Worm (Caenorhabditis elegans): Measurements from ENCODE around the gene ZK829.7.

The ZK829.7 gene

DNA sequence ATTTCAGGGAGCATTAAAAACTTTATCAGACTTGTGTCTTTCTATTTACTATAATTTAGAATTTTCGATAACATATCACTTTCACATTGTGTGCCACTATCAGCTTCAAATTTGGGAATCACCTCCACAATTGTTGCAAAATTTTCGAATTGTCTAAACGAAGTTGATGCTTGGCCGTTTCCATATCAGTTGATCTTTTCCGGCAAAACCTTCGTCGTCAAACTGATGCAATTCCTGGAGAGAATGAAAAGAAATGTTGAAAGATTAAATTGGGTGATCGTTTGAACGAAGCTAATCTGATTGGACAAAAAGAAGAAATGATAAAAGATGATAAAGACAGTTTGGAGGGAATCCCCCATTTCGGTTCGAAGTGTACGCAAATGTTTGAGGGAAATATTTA lies 5.7 kb downstream of the ZK829.7 start:
- no peak for TF ChIP-seq unc-62 (GFP tag; optimal IDR thresholded peaks at IDR 0.05)
- TF ChIP-seq ham-2 (GFP tag; optimal IDR thresholded peaks at IDR 0.05) = no peak
- TF ChIP-seq lin-32 (GFP tag; optimal IDR thresholded peaks at IDR 0.05) = no peak
- no peak for TF ChIP-seq cnd-1 (tag; optimal IDR thresholded peaks at IDR 0.05)
- no peak for TF ChIP-seq lsy-2 (tag; optimal IDR thresholded peaks at IDR 0.05)
- no peak for TF ChIP-seq hlh-1 (tag; optimal IDR thresholded peaks at IDR 0.05)
- no peak for TF ChIP-seq unc-39 (tag; optimal IDR thresholded peaks at IDR 0.05)
- TF ChIP-seq drap-1 (GFP tag; optimal IDR thresholded peaks at IDR 0.05) = no peak
- TF ChIP-seq lin-13 (tag; optimal IDR thresholded peaks at IDR 0.05) = no peak
- TF ChIP-seq zip-8 (tag; optimal IDR thresholded peaks at IDR 0.05) = no peak

- no peak for TF ChIP-seq lin-32 (GFP tag; optimal IDR thresholded peaks at IDR 0.05)
- no peak for TF ChIP-seq blmp-1 (tag; optimal IDR thresholded peaks at IDR 0.05)
- TF ChIP-seq unc-39 (tag; optimal IDR thresholded peaks at IDR 0.05) = no peak
- no peak for TF ChIP-seq unc-120 (tag; optimal IDR thresholded peaks at IDR 0.05; ENCODE audit: poor library complexity, severe bottlenecking)
- TF ChIP-seq nhr-28 (tag; optimal IDR thresholded peaks at IDR 0.05) = no peak
- no peak for TF ChIP-seq tbx-8 (GFP tag; optimal IDR thresholded peaks at IDR 0.05)
- TF ChIP-seq M03D4.4 (tag; optimal IDR thresholded peaks at IDR 0.05) = no peak
- TF ChIP-seq ham-2 (GFP tag; optimal IDR thresholded peaks at IDR 0.05) = no peak
- no peak for TF ChIP-seq nhr-76 (tag; optimal IDR thresholded peaks at IDR 0.05)
- no peak for TF ChIP-seq mls-2 (tag; optimal IDR thresholded peaks at IDR 0.05)
- TF ChIP-seq sptf-1 (tag; optimal IDR thresholded peaks at IDR 0.05) = no peak
- no peak for TF ChIP-seq nhr-237 (tag; optimal IDR thresholded peaks at IDR 0.05)
- no peak for TF ChIP-seq mep-1 (tag; optimal IDR thresholded peaks at IDR 0.05)
- TF ChIP-seq ceh-83 (GFP tag; optimal IDR thresholded peaks at IDR 0.05) = no peak
Observed at ce11 chrIV:11952612-11953299, 8.6 kb downstream of the ZK829.7 start, which contains the start of gene gdh-1. Gene gdh-1, plus strand, starts transcription at chrIV:11953249.

- TF ChIP-seq ztf-11 (tag; optimal IDR thresholded peaks at IDR 0.05) = no peak
Observed at ce11 chrIV:11950270-11950669, 11.1 kb downstream of the ZK829.7 start, which contains the start of gene tbx-36. Gene tbx-36, plus strand, starts transcription at chrIV:11950570.

DNA sequence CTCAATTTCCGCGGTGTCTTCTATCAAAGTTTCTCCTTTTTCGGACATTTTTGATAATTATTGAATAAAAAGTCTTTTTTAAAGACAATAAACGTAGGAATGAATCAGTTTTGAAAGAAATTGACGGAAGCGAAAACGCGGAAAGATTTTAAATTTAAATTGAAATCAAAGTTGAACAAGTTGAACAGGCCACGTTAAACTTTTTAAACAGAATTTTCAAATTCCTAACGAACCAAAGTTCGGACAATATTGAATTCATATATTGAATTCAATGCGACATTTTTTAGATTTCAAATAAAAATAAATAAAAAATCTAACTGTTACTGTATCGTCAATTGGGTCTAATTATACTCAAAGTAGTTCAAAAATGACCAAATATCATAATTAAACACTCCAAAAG lies 11.6 kb downstream of the ZK829.7 start, which contains the start of gene hdl-1:
Gene hdl-1, minus strand, starts transcription at position 101 of the 400 bp plus-strand sequence.
- TF ChIP-seq unc-62 (GFP tag; optimal IDR thresholded peaks at IDR 0.05) = no peak
- no peak for TF ChIP-seq unc-120 (tag; optimal IDR thresholded peaks at IDR 0.05; ENCODE audit: poor library complexity, severe bottlenecking)
- no peak for TF ChIP-seq pha-4 (tag; optimal IDR thresholded peaks at IDR 0.05)
- TF ChIP-seq zip-8 (tag; optimal IDR thresholded peaks at IDR 0.05) = no peak

ce11 chrIV:11945621-11946020 lies 15.7 kb downstream of the ZK829.7 start, which contains the start of gene ZK829.3:
Gene ZK829.3, minus strand, starts transcription at chrIV:11945721.
- TF ChIP-seq cnd-1 (tag; optimal IDR thresholded peaks at IDR 0.05) (no peak), lin-13 (tag; optimal IDR thresholded peaks at IDR 0.05) (no peak), lin-32 (GFP tag; optimal IDR thresholded peaks at IDR 0.05) (no peak), ces-1 (GFP tag; optimal IDR thresholded peaks at IDR 0.05) (no peak), elt-1 (tag; optimal IDR thresholded peaks at IDR 0.05; ENCODE audit: borderline replicate concordance, insufficient read depth) (no peak), bed-3 (GFP tag; optimal IDR thresholded peaks at IDR 0.05) (no peak), ceh-39 (tag; optimal IDR thresholded peaks at IDR 0.05) (no peak)

DNA sequence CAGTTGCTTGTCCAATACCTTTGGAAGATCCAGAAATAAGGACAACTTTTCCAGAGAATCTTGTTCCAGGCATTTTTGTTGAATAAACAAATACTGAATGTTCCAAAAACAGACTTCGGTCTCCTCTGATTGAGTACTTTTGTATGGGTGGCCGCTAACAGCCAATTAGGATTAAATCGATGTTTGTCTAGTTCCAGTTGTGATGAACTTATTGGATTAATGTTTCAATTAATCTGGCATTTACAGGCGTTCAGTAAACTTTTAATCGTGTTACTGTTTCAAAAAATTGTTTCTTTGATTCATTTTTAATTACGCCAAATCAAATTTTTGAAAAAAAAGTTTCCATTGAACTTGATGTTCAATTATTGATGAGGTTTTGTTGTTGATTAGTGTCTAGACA lies 19.0 kb downstream of the ZK829.7 start, which contains the start of gene ZK829.1:
Gene ZK829.1, minus strand, starts transcription at position 101 of the 400 bp plus-strand sequence.
- TF ChIP-seq lin-13 (tag; optimal IDR thresholded peaks at IDR 0.05) (no peak), nhr-28 (tag; optimal IDR thresholded peaks at IDR 0.05) (no peak), nhr-76 (tag; optimal IDR thresholded peaks at IDR 0.05) (no peak), lsy-2 (tag; optimal IDR thresholded peaks at IDR 0.05) (no peak), ham-2 (GFP tag; optimal IDR thresholded peaks at IDR 0.05) (no peak), mab-5 (tag; optimal IDR thresholded peaks at IDR 0.05) (no peak), flh-1 (GFP tag; optimal IDR thresholded peaks at IDR 0.05) (no peak), ztf-11 (tag; optimal IDR thresholded peaks at IDR 0.05) (no peak), unc-62 (GFP tag; optimal IDR thresholded peaks at IDR 0.05) (no peak), ceh-83 (GFP tag; optimal IDR thresholded peaks at IDR 0.05) (no peak), cnd-1 (tag; optimal IDR thresholded peaks at IDR 0.05) (no peak), hlh-1 (tag; optimal IDR thresholded peaks at IDR 0.05) (no peak), nhr-2 (tag; optimal IDR thresholded peaks at IDR 0.05) (no peak), mls-2 (tag; optimal IDR thresholded peaks at IDR 0.05) (no peak), ceh-39 (tag; optimal IDR thresholded peaks at IDR 0.05) (no peak), ces-1 (GFP tag; optimal IDR thresholded peaks at IDR 0.05) (no peak)

All from whole organism, mixed stage, embryonic.